Worm (Caenorhabditis elegans): Measurements from ENCODE around the gene nhr-8.

DNA sequence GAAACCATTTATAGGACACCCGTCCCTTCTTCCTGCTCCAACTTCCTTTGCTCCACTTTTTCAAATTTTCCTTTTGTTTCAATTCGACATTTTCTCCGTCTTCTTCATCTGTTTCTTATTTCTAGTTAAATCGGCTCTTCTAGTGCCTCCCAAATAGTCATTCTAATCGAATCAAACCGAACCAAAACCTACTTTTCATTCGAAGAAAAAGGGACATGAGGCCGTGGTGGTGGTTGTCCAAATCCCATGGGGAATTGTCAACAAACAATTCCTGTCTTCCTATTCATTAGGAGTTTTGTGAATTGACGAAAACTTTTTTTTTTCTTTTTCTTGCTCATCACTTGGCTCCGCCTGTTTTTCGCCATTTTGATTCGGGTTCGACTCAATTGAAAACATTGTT is 25.8 kb downstream of the nhr-8 start:
- TF ChIP-seq attf-6 (GFP tag; IDR thresholded peaks at IDR 0.05) (no peak), madf-10 (tag; optimal IDR thresholded peaks at IDR 0.05) (no peak), him-1 (tag; optimal IDR thresholded peaks at IDR 0.05) (no peak), nfya-1 (tag; optimal IDR thresholded peaks at IDR 0.05; ENCODE audit: borderline replicate concordance, insufficient read depth) (no peak), sdz-38 (tag; optimal IDR thresholded peaks at IDR 0.05) (no peak), B0035.1 (tag; optimal IDR thresholded peaks at IDR 0.05) (no peak), mes-4 (tag; optimal IDR thresholded peaks at IDR 0.05) (no peak), hlh-12 (tag; optimal IDR thresholded peaks at IDR 0.05) (no peak), ceh-27 (GFP tag; optimal IDR thresholded peaks at IDR 0.05) (no peak), ztf-26 (tag; optimal IDR thresholded peaks at IDR 0.05) (no peak), somi-1 (GFP tag; optimal IDR thresholded peaks at IDR 0.05) (no peak), snpc-4 (GFP tag; optimal IDR thresholded peaks at IDR 0.05) (no peak), snpc-4 (tag; optimal IDR thresholded peaks at IDR 0.05) (no peak)

Data from whole organism, young adult.